Fruit fly (Drosophila melanogaster): ENCODE data around the gene InR.

The InR gene

DNA sequence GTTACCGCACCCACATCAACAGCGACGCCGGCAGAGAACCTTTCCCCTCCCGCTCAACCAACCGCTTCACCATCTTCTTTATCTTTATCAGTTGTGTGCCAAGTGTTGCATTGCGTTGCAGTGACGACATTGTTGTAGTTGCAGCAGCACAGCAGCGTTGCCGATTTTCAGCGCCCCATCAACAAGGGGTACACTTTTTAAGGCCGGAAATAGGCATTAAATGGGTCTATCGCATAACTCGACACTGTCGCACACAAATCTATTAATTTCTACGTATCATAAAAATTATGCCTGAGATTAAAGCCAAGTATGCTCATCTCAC lies 14.6 kb upstream of the InR start:
- TF ChIP-seq noc (tag; optimal IDR thresholded peaks at IDR 0.05): no peak

DNA sequence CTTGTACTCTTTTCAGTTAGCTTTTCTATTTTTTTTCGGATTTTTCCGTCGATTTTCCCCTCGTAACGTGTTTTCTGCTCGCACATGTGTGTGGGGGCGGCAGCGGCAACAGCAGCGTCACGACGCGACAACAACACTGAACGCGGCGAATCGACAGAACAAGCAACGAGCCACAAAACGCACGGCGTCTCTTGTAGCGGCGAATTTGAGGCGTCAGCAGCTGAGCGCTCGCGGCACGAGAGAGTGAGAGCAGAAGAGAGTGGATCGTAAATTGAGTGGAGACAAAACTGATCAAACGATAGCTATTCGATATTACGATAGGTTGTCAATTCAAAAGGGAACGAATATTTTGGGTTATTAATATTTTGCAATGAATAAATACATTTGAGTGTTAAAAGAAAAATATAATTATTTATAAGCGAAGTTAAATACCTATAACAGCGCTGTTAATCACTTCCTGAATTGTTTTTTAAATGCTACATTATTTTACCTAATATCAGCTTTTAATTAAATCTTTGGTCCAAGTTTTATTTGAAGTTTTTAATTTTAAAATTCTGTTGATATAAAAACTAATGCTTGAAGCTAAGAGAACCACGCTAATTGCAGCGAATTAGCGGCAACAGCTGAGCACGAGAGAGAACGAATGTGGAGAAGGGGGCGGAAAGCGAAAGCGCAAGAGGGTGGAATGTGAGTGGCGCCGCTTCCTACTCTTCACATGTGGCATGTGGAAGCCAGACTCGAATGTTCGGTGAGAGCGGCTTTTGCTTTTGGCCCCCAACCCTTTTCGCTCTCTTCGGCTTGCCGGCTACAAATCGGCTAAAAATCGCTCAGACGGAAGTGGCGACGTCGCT lies 14.0 kb upstream of the InR start:
- TF ChIP-seq noc (tag; optimal IDR thresholded peaks at IDR 0.05): no peak

DNA sequence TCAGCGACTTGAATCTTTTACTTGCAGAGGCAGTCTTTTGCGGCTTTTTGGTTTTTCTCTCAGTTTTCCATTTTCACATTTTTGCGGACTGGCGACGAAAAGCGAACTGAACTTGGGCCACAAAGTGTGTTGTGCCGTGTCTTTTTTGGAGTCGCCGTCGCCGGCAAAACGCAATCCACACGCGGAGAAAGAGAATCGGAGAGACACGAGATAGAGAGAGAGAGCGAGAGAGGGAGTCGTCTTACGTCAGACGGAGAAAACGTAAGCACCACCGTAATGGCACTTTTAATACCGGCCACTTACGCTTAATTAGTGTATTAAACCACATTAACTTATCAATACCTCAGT lies 13.4 kb upstream of the InR start:
- no peak for TF ChIP-seq noc (tag; optimal IDR thresholded peaks at IDR 0.05)

DNA sequence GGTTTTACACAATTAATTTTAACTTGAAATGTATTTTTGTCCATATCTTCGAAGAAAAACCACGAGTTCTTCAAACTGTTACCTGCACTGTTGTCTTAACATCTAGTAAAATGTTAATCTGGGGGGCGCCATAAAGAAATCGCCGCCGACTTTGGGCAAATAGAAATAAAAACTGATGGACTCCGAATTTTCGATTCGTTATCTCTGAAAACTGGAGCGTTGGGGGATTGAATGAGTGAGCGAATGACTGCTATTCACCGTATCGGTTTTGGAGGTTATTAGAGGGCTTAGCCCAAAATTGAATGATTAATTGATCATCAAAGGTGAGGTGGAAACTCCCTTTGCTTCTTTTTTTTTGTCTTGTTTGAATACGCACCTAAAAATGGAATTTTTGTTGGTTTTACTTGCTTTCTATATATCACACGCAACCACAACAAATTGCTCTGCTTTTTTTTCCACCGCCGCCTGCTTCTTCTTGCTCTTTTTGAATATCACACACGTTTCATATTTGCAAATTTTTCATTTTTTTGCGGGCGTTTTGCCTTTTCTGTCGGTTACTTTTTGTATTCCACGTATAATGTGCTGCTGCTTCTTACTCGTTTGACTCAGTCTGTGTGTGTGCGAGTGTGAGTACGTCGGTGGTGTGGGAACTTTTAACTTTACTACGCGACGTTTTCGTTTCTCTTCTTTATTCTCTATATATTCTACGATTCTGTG lies 12.8 kb upstream of the InR start:
- no peak for TF ChIP-seq noc (tag; optimal IDR thresholded peaks at IDR 0.05)

DNA sequence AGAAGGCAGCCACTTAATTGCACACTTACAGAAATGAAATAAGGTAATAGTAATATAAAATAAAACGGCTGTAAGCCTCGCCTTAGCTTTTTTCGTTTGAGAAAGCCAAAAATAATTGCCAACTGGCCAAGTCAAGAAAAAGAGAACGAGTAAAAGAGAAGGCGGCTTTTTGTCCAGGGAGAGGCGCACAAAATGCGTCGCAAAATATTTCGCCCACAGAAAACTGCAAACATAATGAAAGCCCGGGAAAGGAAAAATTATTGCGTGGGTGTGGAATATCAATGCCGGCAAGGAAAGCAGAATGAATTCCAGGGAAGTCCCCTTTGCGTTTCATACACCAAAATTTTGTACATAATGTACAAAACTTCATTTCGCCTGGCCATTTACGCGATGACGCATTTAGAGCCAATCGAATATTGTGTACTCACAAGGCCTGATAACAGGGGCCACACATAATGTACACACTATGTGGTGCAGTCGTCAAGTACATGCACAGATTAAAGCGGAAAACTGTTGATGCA lies 11.9 kb upstream of the InR start:
- TF ChIP-seq noc (tag; optimal IDR thresholded peaks at IDR 0.05): no peak

DNA sequence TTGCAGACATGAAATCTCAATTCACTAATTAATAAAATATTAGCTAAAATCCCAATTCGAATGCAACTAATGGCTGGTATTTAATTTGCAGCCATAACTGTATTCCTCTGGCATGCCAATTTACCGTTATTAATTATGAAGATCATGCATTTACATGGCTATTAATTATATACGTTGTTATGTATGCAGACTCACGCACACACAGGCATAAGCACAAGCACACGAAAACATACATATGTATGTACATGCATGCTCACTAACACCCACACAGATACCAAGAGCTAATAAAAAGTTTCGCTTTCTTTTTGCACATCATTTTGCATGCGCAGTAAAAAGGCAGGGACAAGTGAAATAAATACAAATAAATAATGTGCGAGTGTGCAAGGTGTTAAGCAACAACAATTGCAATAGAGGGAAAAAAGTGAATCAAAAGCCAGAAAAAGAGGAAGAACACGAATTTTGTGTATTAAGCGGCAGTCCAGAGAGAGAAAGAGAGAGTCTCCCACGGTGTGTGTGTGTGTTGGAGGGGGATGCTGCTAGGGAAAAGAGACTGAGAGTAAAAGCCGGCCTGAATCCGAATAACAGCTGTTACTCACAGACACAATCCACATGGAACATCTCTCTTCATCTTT lies 11.2 kb upstream of the InR start:
- no peak for TF ChIP-seq noc (tag; optimal IDR thresholded peaks at IDR 0.05)

DNA sequence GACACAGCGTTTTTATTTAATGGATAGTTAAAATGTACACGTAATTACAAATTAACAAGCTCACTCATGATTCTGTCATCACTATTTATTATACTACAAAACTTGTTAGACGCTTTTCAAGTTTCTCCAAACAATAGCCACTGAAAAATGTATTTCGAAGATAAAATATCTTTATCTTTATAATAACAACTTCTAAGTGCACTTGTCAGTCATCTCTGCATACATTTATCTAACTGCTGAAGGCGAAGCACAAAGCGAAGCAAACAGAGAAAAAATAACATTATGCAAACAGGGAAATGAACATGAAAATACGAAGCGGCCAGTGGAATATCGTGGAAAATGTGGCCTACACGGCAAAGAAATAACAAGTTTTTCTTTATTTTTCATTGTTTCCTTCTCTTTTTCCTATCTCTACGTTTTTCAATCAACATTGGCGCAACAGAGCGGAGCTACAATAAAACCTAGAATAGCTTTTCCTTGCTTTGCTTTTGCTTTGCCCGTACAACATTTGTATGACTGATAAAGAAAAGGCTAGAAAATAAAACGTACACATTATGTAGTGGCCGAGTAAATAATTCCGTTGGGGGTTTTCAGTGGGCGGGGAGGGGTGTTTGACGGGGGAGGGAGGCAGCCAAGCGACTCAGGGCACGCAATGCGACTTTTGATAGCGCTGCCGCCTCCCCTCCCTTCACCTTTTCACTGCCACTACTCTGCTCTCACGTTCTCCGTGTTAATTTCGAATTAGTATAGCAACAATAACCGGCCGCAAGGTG lies 10.4 kb upstream of the InR start:
- no peak for TF ChIP-seq noc (tag; optimal IDR thresholded peaks at IDR 0.05)

DNA sequence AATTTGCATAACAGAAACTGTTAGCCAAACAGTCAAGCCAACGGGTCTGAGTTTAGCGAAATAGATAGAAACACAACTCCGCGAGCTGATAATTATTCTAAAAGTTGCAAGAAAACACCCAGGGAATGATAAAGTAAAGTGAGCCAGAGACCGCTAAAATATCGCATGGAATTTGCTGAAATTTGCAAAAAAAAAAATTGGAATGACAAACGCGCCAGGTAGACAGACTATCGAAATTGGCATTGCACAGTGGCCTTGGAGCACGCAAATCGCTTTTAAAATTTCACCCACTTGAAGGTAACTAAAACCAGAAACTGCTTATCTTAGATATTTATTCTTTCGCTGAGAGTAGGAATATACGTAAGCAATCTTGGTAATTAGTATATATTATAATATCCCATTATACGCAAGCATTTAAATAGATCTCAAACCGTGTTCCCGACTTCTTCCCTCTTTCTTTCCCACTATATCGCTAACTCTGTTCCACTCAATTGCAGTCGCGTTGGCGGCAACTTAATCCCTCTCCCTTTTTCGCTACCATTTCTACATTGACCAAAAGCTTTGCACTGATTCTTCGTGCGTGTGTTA lies 9.2 kb upstream of the InR start:
- no peak for TF ChIP-seq noc (tag; optimal IDR thresholded peaks at IDR 0.05)

DNA sequence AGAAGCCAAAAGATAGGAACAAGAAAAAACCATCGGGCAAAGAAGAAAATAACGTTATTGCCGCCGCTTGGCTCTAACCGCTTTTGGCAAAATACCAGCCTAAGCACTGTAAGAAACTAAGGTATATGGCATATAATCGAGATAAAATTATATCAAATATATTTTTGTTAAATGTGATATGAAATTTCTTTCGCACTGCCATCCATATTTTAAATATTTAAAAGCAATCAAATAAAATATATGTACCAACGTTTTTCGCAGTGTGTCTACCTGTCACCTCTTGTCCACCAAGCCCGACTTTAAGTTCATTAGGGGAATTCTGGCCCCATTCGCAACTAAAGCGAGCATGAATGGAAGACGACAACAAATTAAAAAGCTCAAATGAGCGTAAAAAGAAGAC lies 8.6 kb upstream of the InR start:
- TF ChIP-seq noc (tag; optimal IDR thresholded peaks at IDR 0.05): peak; percentile 89

DNA sequence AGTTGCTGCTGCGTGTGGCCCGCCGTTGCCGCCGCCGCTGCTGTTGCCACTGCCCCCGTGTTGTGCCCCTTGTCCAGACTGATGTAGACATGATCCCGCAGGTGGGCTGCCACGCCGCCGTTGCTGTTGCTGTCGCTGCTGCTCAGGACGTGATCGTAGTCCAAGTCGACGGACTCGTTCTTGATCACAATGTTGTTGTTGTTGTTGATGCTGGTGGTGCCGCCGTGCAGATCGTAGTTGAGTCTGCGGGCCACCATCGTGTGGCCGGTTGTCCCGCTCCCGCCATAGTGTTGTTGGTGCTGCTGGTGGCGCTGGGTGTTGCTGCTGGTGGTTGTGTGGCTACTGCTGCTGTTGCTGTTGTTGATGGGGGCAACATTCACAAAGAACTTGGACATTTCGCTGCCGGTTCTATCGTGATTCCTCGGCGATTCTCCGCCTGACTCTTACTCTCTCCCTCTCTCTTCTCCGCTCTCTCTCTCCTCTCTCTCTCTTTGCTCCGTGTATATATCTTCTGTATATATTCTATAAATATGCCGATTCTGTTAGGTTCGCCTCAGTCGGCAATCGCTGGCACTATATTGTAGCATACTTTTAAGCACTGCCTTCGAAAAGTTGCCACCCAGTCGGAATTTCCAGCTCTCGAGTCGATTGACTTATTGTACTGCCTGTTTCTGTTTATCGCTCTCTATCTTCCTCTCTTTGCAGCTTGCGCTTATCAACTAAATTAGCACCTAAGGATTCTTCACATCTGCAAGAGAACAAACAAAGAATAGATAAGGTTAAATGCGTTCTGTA lies 7.2 kb upstream of the InR start:
- no peak for TF ChIP-seq noc (tag; optimal IDR thresholded peaks at IDR 0.05)

DNA sequence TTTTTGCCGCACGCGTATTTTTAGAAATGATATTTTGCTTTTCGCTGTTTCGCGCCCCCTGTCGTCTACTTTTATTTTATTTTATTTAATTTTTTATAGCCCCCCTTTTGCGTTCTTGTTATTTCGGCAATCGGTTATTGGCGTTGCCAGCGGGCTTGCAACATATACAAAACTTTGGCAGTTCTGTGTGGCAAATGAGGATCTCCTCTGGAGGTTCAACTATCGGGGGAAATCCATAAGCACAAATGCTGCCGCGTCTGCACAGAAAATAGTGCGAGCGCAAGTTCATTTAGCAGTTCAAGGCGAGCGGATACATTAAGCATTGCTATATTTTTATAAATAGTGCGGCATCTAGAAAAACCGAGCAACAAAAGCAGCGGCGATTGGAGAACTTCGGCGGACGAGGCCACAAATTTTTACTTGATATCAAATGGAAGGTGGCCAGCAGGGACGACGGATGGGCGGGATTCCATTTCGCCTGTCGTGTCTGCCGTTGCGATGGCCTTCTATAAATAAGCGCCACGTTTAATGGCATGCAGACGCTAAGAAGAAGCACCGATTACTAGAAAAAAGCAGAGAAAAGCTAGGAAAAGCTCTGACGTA lies 5.3 kb upstream of the InR start:
- TF ChIP-seq noc (tag; optimal IDR thresholded peaks at IDR 0.05): no peak

DNA sequence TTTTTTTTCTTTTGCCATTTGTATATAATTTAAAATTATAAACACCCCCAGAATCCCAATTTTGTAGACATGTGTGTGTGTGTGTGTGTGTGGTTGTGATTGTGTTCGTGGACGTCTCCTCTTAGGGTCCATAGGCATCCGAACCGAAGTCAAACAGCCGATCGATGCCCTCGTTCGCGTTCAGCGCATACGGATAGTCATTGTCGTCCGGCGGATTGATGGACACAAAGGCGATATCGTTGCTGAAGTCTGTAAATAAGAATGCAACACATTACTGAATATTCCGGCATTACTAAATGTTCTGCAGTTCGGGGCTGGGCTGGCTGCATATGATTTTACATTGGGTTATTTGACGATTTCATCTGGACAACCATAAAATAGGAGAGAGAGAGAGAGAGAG lies 2.3 kb upstream of the InR start:
- TF ChIP-seq noc (tag; optimal IDR thresholded peaks at IDR 0.05): no peak

DNA sequence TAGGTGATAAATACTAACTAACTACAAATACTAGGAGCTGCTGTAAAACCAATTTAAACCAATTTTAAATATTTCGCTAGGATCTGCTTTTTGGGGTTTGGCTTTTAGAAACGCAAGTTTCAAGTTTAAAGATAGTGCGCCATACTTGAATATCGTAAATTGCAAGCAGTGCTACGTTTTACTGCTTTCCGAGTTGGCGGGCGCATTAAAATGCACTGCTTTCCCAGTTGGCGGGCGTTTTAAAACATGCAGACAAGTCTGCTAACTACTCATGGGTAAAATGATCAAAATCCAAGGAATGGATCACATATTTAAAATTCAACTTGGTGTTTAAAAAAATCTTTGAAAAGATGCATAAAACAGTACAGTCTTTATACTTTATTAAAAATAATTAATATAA lies 624 bp upstream of the InR start:
- no peak for TF ChIP-seq noc (tag; optimal IDR thresholded peaks at IDR 0.05)

DNA sequence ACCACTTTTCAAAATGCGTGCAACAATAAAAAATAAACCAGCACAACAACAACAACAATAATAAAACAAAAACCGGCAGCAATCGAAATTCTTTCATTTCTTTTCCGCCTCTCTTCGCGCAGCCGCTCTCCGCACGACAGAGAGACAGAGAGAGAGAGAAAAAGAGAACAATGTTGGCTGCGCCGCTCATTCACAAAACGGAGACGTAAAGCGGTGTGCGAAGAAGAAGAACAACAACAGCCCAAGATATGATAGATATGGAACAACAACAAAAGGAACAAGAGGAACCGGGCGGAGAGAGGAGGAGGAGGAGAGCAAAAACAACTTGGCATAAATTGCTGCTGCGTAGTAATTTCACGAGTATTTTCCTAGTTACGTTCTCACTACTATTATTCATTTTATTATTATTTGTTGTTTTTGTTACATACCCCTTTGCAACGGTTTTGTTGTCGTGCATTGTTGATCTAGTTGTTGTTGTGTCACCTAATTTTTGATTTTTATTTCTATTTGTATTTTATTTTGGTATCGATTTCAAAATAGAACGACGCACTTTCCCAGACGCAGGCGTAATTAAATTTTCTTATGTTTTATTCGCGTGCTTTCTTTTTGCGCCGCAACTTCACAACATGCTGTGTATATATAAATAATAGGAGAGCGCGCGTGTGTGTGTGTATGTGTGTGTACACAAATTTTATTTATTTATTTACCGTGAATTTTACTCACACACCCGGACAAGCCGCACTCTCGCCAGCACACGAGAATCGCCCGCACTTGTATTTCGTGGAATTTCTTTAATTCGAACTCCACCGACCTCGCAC lies 613 bp downstream of the InR start:
- TF ChIP-seq noc (tag; optimal IDR thresholded peaks at IDR 0.05): peak; percentile 25

Data from whole organism, larva.